Fruit fly (Drosophila melanogaster) whole organism, prepupa: ENCODE data around the gene hec.

Experiments
- fkh ChIP-seq: fragments of 200-800 bp; sonication (Bioruptor generic); optimal IDR thresholded peaks from 3 replicates; lab custom pipeline; 2017; ENCODE audit warnings: missing biosample characterization, mild to moderate bottlenecking, missing genetic modification characterization, moderate library complexity
- vri ChIP-seq: fragments of 200-800 bp; sonication (Bioruptor generic); optimal IDR thresholded peaks from 3 replicates; lab custom pipeline; 2016; ENCODE audit warnings: missing biosample characterization, mild to moderate bottlenecking, missing genetic modification characterization

The hec gene

dm6 chrX:12900718-12901442 is 56.4 kb downstream of the hec start, which contains the start of gene Coq8:
Gene Coq8 (minus strand): TSS chrX:12901114.
- TF ChIP-seq vri (peak; percentile 64), fkh (no peak)
